Worm (Caenorhabditis elegans) whole organism, mixed stage, embryonic: Measurements from ENCODE around the gene mab-10.

Experiments
- M03D4.4 ChIP-seq: sonication (generic microtip); optimal IDR thresholded peaks from 2 replicates; lab custom pipeline; 2017; ENCODE audit warnings: mild to moderate bottlenecking, missing genetic modification characterization, missing compliant biosample characterization
- bed-3 ChIP-seq: fragments of 200-800 bp; sonication (Bioruptor generic); optimal IDR thresholded peaks from 3 replicates; lab custom pipeline; 2018; ENCODE audit warnings: mild to moderate bottlenecking, missing genetic modification characterization, moderate library complexity, missing compliant biosample characterization
- blmp-1 ChIP-seq: fragments of 150-350 bp; optimal IDR thresholded peaks from 2 replicates; lab custom pipeline; 2014; ENCODE audit warnings: missing biosample characterization, missing genetic modification characterization
- ceh-39 ChIP-seq: fragments of 150-350 bp; optimal IDR thresholded peaks from 2 replicates; lab custom pipeline; 2014; ENCODE audit warnings: missing biosample characterization, missing genetic modification characterization
- ceh-43 ChIP-seq: fragments of 200-800 bp; sonication (Bioruptor generic); optimal IDR thresholded peaks from 2 replicates; lab custom pipeline; 2018; ENCODE audit warnings: mild to moderate bottlenecking, missing genetic modification characterization, moderate library complexity, missing compliant biosample characterization
- ceh-83 ChIP-seq: fragments of 200-800 bp; sonication (Bioruptor generic); optimal IDR thresholded peaks from 2 replicates; lab custom pipeline; 2018; ENCODE audit warnings: mild to moderate bottlenecking, missing genetic modification characterization, missing compliant biosample characterization
- ces-1 ChIP-seq: fragments of 150-350 bp; optimal IDR thresholded peaks from 2 replicates; lab custom pipeline; 2014; ENCODE audit warnings: missing biosample characterization, missing genetic modification reagents, missing genetic modification characterization
- cnd-1 ChIP-seq: fragments of 200-800 bp; sonication (Bioruptor generic); optimal IDR thresholded peaks from 2 replicates; lab custom pipeline; 2018; ENCODE audit warnings: mild to moderate bottlenecking, missing genetic modification characterization, missing compliant biosample characterization
- drap-1 ChIP-seq: fragments of 200-800 bp; sonication (Bioruptor generic); optimal IDR thresholded peaks from 3 replicates; lab custom pipeline; 2018; ENCODE audit warnings: mild to moderate bottlenecking, missing genetic modification characterization, missing compliant biosample characterization
- elt-1 ChIP-seq: sonication (generic microtip); optimal IDR thresholded peaks from 2 replicates; lab custom pipeline; 2017; ENCODE audit warnings: missing genetic modification characterization, mild to moderate bottlenecking, missing compliant biosample characterization, antibody characterized with exemption, moderate library complexity, borderline replicate concordance; ENCODE audit not compliant: insufficient read depth
- elt-3 ChIP-seq: fragments of 150-350 bp; optimal IDR thresholded peaks from 2 replicates; lab custom pipeline; 2014; ENCODE audit warnings: missing biosample characterization, missing genetic modification characterization
- flh-1 ChIP-seq: fragments of 200-800 bp; sonication (Bioruptor generic); optimal IDR thresholded peaks from 2 replicates; lab custom pipeline; 2018; ENCODE audit warnings: mild to moderate bottlenecking, missing genetic modification characterization, moderate library complexity, missing compliant biosample characterization
- ham-2 ChIP-seq: fragments of 200-800 bp; sonication (Bioruptor generic); optimal IDR thresholded peaks from 2 replicates; lab custom pipeline; 2018; ENCODE audit warnings: mild to moderate bottlenecking, missing genetic modification characterization, missing compliant biosample characterization
- hlh-1 ChIP-seq: fragments of 150-350 bp; optimal IDR thresholded peaks from 2 replicates; lab custom pipeline; 2014; ENCODE audit warnings: missing biosample characterization, missing genetic modification reagents, missing genetic modification characterization
- lin-13 ChIP-seq: fragments of 150-350 bp; optimal IDR thresholded peaks from 2 replicates; lab custom pipeline; 2014; ENCODE audit warnings: missing biosample characterization, missing genetic modification characterization
- lin-32 ChIP-seq: fragments of 200-800 bp; sonication (Bioruptor generic); optimal IDR thresholded peaks from 2 replicates; lab custom pipeline; 2018; ENCODE audit warnings: mild to moderate bottlenecking, missing genetic modification characterization, missing compliant biosample characterization
- lsy-2 ChIP-seq: fragments of 150-350 bp; optimal IDR thresholded peaks from 2 replicates; lab custom pipeline; 2014; ENCODE audit warnings: missing biosample characterization, missing genetic modification characterization
- mab-5 ChIP-seq: fragments of 150-350 bp; optimal IDR thresholded peaks from 2 replicates; lab custom pipeline; 2014; ENCODE audit warnings: missing biosample characterization, missing genetic modification characterization
- mep-1 ChIP-seq: fragments of 150-350 bp; optimal IDR thresholded peaks from 2 replicates; lab custom pipeline; 2017; ENCODE audit warnings: missing biosample characterization, missing genetic modification reagents, missing genetic modification characterization, inconsistent platforms
- mls-2 ChIP-seq: sonication (generic microtip); optimal IDR thresholded peaks from 2 replicates; lab custom pipeline; 2016; ENCODE audit warnings: mild to moderate bottlenecking, missing genetic modification characterization, moderate library complexity, missing compliant biosample characterization
- nhr-12 ChIP-seq: fragments of 150-350 bp; optimal IDR thresholded peaks from 2 replicates; lab custom pipeline; 2014; ENCODE audit warnings: missing biosample characterization, missing genetic modification characterization
- nhr-2 ChIP-seq: fragments of 150-350 bp; optimal IDR thresholded peaks from 2 replicates; lab custom pipeline; 2014; ENCODE audit warnings: missing biosample characterization, missing genetic modification characterization
- nhr-237 ChIP-seq: fragments of 150-350 bp; optimal IDR thresholded peaks from 2 replicates; lab custom pipeline; 2014; ENCODE audit warnings: missing biosample characterization, missing genetic modification characterization
- nhr-28 ChIP-seq: fragments of 150-350 bp; optimal IDR thresholded peaks from 2 replicates; lab custom pipeline; 2014; ENCODE audit warnings: missing biosample characterization, missing genetic modification characterization
- nhr-76 ChIP-seq: sonication (generic microtip); optimal IDR thresholded peaks from 2 replicates; lab custom pipeline; 2017; ENCODE audit warnings: missing biosample characterization, missing genetic modification characterization
- pha-4 ChIP-seq: fragments of 150-350 bp; optimal IDR thresholded peaks from 2 replicates; lab custom pipeline; 2018; ENCODE audit warnings: missing biosample characterization, missing genetic modification reagents, missing genetic modification characterization
- sem-2 ChIP-seq: fragments of 200-800 bp; sonication (Bioruptor generic); optimal IDR thresholded peaks from 2 replicates; lab custom pipeline; 2018; ENCODE audit warnings: mild to moderate bottlenecking, missing genetic modification characterization, missing compliant biosample characterization
- snpc-4 ChIP-seq: fragments of 150-350 bp; optimal IDR thresholded peaks from 2 replicates; lab custom pipeline; 2014; ENCODE audit warnings: missing biosample characterization, missing genetic modification characterization
- sptf-1 ChIP-seq: sonication (generic microtip); optimal IDR thresholded peaks from 2 replicates; lab custom pipeline; 2017; ENCODE audit warnings: mild to moderate bottlenecking, missing genetic modification characterization, moderate library complexity, missing compliant biosample characterization
- tbx-8 ChIP-seq: fragments of 200-800 bp; sonication (Bioruptor generic); optimal IDR thresholded peaks from 2 replicates; lab custom pipeline; 2018; ENCODE audit warnings: mild to moderate bottlenecking, missing genetic modification characterization, moderate library complexity, missing compliant biosample characterization
- unc-120 ChIP-seq: sonication (generic microtip); optimal IDR thresholded peaks from 2 replicates; lab custom pipeline; 2017; ENCODE audit warnings: missing genetic modification characterization, missing compliant biosample characterization; ENCODE audit not compliant: poor library complexity, severe bottlenecking
- unc-39 ChIP-seq: fragments of 150-350 bp; optimal IDR thresholded peaks from 2 replicates; lab custom pipeline; 2014; ENCODE audit warnings: missing biosample characterization, missing genetic modification characterization
- unc-62 ChIP-seq: fragments of 150-350 bp; optimal IDR thresholded peaks from 2 replicates; lab custom pipeline; 2014; ENCODE audit warnings: missing biosample characterization, missing genetic modification reagents, missing genetic modification characterization
- zip-8 ChIP-seq: fragments of 150-350 bp; optimal IDR thresholded peaks from 2 replicates; lab custom pipeline; 2014; ENCODE audit warnings: missing biosample characterization, missing genetic modification characterization
- ztf-11 ChIP-seq: fragments of 150-350 bp; optimal IDR thresholded peaks from 2 replicates; lab custom pipeline; 2014; ENCODE audit warnings: missing biosample characterization, missing genetic modification characterization

Gene mab-10

ce11 chrII:10559671-10560184 is 31.8 kb downstream of the mab-10 start:
- TF ChIP-seq lin-32 (GFP tag; lab: Kevin White, UChicago), result no peak

DNA sequence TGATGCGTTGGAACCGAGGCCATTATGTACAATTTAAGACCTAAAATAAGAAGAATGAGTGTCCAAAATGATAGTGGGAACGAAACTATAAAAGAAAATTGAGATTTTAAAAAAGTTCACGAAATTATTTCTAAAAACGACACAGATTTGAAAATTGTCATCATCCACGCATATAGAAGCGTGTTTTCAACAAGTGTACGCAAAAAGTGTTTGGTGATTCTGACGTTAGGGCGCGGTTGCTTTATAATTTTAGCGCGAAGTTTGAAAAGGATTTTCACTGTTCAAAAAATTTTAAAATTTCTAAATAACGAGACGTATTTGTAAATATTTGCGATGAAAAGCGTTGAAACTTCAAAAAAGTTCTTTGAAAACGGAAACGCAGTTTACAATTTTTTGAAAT is 35.5 kb downstream of the mab-10 start, which contains the start of gene cdc-48.1:
Gene cdc-48.1 (minus strand): TSS at position 40 of the 400 bp plus-strand sequence.
- TF ChIP-seq tbx-8 (GFP tag; lab: Kevin White, UChicago) (peak; percentile 72), bed-3 (GFP tag; lab: Kevin White, UChicago) (peak; percentile 63), hlh-1 (tag; lab: Kevin White, UChicago) (peak; percentile 88), ceh-43 (GFP tag; lab: Kevin White, UChicago) (peak; percentile 87), ceh-83 (GFP tag; lab: Kevin White, UChicago) (peak; percentile 88), nhr-237 (tag; lab: Kevin White, UChicago) (peak; percentile 100), sptf-1 (peak; percentile 97), unc-120 (tag; lab: Kevin White, UChicago) (peak; percentile 91), M03D4.4 (tag; lab: Kevin White, UChicago) (peak; percentile 92), ceh-39 (tag; lab: Kevin White, UChicago) (peak; percentile 99), mab-5 (tag; lab: Kevin White, UChicago) (peak; percentile 84), elt-3 (peak; percentile 85), zip-8 (tag; lab: Kevin White, UChicago) (no peak), blmp-1 (peak; percentile 79), ham-2 (GFP tag; lab: Kevin White, UChicago) (peak; percentile 84), nhr-2 (tag; lab: Kevin White, UChicago) (peak; percentile 74), elt-1 (tag; lab: Kevin White, UChicago) (peak; percentile 68), snpc-4 (tag; lab: Kevin White, UChicago) (no peak), drap-1 (GFP tag; lab: Kevin White, UChicago) (peak; percentile 92), ztf-11 (tag; lab: Kevin White, UChicago) (peak; percentile 80), nhr-76 (tag; lab: Kevin White, UChicago) (no peak), mls-2 (peak; percentile 89), cnd-1 (tag; lab: Kevin White, UChicago) (peak; percentile 96), lsy-2 (tag; lab: Kevin White, UChicago) (peak; percentile 95), nhr-28 (tag; lab: Kevin White, UChicago) (peak; percentile 87), ces-1 (GFP tag; lab: Kevin White, UChicago) (peak; percentile 98), mep-1 (tag; lab: Kevin White, UChicago) (peak; percentile 100), lin-32 (GFP tag; lab: Kevin White, UChicago) (peak; percentile 37), lin-13 (tag; lab: Kevin White, UChicago) (peak; percentile 100), unc-39 (tag; lab: Kevin White, UChicago) (peak; percentile 36), sem-2 (peak; percentile 30), pha-4 (tag; lab: Kevin White, UChicago) (peak; percentile 98), nhr-12 (tag; lab: Kevin White, UChicago) (peak; percentile 68), unc-62 (peak; percentile 97), flh-1 (peak; percentile 49)

- TF ChIP-seq ceh-83 (GFP tag; lab: Kevin White, UChicago) (no peak), unc-120 (tag; lab: Kevin White, UChicago) (no peak), hlh-1 (tag; lab: Kevin White, UChicago) (no peak), ceh-43 (GFP tag; lab: Kevin White, UChicago) (no peak), flh-1 (no peak), snpc-4 (tag; lab: Kevin White, UChicago) (no peak), bed-3 (GFP tag; lab: Kevin White, UChicago) (no peak), ztf-11 (tag; lab: Kevin White, UChicago) (no peak), lin-13 (tag; lab: Kevin White, UChicago) (no peak), mls-2 (no peak)
These were observed 36.7 kb downstream of the mab-10 start, which contains the start of the genes C06A1.6 and C06A1.7 for ce11 chrII:10564578-10564977. Gene C06A1.6, minus strand, starts transcription at chrII:10564678. Gene C06A1.7, plus strand, starts transcription at chrII:10564891.
